Worm (Caenorhabditis elegans) whole organism, dauer: ENCODE data around the gene ttr-22.

Source experiments
- unc-62 ChIP-seq: sonication (generic microtip); optimal IDR thresholded peaks from 2 replicates; lab custom pipeline; 2017; ENCODE audit warnings: missing biosample characterization, missing genetic modification reagents, missing genetic modification characterization

ttr-22 gene

DNA sequence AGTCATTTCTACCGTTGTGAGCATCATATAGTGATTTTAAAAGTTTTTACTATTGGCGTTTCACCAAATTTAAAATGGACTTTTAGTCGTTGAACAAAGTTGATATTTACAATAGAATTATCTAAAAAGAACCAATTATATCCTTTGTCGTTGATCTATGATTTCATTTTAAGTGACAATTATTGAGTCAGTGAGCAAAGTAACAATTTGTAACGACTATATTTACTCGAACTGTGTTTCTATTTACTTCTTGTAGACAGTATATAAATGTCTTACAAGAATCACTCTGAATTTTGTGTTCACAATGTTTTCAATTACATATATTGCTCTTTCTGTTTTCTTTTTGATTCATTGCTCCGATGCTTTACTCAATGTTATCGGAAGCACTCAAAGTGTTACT lies at the start of gene ttr-22:
Gene ttr-22, plus strand, starts transcription at position 301 of the 400 bp plus-strand sequence.
- TF ChIP-seq unc-62 (GFP tag; lab: Kevin White, UChicago): no peak

DNA sequence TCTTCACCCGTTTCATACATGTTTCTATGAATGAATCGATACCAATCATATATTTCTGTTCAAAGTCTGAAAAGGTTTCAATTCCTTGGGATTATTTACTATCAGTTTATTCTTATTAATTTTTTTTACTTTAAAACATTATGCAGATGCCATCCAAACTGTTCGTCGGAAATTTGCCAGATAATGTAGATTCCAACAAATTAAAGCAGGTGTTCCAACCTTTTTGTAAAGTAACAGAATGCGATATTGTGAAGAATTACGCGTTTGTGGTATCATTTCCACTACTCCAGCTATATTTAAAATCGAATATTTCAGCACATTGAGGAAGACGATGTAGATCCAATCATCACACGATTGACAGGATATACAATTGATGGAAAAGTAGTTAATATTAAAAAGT lies 49.1 kb upstream of the ttr-22 start, which contains the start of gene rnp-1:
Gene rnp-1, plus strand, starts transcription at position 145 of the 400 bp plus-strand sequence.
- no peak for TF ChIP-seq unc-62 (GFP tag; lab: Kevin White, UChicago)

DNA sequence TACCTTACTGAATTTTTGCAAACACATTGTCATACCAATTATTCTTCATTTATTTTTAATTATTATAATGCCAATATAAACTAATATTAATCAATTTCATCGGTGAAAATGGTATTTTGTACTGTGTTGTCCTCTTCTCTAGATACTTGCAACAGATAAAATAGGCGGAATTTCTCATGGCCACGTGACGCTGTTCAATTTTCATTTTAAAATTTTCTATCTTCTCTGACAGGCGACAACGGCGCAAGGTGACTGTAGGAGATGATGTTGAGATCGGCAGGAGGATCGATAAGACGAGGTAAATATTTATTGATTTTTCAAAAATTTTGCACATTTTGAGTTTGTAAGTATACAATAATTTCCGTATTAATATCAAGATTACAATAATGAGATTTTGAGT lies 47.0 kb upstream of the ttr-22 start, which contains the start of gene ogdh-2:
Gene ogdh-2, plus strand, starts transcription at position 233 of the 400 bp plus-strand sequence.
- TF ChIP-seq unc-62 (GFP tag; lab: Kevin White, UChicago): no peak

DNA sequence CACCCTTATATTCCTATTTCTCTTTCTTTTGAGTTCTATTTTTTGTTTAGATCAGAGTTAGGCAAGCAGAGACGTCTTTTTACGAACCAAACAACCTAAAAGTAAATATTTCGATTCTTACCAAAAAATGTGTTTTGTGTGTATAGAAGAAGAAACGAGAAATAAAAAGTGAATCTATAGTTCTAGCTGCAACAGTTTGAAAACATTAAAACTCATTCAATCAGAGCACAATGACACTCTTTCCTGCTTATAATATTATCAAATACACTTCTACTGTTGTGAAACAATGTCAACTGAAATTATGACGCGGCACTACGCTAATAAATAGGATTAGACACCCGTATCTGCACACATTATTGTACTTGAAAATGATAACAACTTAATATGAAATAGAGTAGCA lies 45.4 kb upstream of the ttr-22 start, which contains the start of gene ZK836.3:
Gene ZK836.3, minus strand, starts transcription at position 101 of the 400 bp plus-strand sequence.
- TF ChIP-seq unc-62 (GFP tag; lab: Kevin White, UChicago): no peak

DNA sequence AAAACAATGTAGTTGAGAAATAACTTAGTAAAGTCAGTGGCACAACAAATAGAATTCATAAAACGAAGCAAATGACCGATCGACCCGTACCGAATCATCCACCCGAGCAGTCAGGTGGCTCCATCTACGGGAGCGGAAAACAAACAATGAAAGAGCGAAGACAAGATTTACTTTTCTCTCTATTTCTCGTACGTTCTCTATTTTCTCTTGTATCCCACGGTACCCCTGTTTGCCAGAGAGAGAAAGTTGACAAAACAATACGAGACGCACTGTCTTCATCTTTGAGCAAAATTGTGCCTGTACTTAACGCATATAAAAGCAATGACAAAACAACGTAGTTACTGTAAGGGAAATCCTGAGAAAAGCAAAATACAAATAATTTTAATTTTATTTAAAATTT lies 44.6 kb upstream of the ttr-22 start:
- TF ChIP-seq unc-62 (GFP tag; lab: Kevin White, UChicago): no peak

DNA sequence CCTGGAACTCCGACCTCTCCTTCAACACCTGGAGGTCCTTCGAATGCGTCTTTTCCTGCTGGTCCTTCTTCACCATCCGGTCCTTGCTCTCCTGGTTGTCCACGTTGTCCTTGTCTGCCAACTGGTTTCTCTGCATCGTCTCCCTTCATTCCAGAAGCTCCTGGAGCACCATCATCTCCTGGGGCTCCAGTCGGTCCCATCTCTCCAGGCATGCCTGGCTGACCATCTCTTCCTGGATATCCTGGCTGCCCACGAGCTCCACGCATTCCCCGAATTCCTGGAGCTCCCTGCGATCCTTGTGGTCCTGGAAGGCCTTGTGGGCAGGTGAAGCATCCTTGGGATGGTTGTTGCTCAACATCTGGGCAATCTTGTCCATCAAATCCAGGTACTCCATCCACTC lies 43.5 kb upstream of the ttr-22 start:
- no peak for TF ChIP-seq unc-62 (GFP tag; lab: Kevin White, UChicago)

DNA sequence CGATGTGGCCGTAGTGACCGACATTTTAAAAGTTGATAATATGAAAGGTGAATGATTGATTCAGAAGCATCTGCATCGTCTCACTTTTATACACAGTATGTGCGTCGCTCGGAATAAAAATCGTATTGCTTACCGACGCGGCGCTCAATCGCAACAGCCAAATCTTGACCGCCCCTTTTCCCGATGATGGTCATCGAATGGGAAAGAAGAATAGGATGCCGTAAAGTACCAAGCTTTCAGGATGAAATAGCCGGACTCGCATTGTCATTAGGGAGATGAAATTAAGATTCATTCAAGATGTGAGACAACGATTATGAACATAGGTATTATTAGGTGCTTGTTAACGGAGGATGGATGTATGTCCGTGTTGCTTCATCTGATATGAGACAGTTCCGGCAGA lies 42.7 kb upstream of the ttr-22 start, which contains the start of gene lon-3:
Gene lon-3, minus strand, starts transcription at position 101 of the 400 bp plus-strand sequence.
- no peak for TF ChIP-seq unc-62 (GFP tag; lab: Kevin White, UChicago)

DNA sequence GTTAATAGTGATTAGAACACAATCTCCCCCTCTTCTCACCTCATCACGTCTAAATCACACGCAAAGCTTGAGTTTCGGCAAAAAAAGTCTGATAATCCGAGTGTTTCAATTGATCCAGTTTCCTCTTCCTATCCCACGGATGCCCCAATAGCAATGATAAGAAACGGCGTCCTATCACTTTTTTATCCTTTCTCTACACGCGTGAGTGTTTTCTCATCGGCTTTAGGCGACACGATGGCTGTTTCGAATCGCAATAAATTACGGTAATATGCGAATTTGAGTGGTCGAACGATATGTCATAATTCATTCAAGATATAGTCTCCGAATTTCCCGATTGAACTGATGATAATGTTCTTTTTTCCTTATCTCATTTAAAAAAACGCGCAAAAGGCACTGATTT lies 41.8 kb upstream of the ttr-22 start:
- TF ChIP-seq unc-62 (GFP tag; lab: Kevin White, UChicago): no peak

DNA sequence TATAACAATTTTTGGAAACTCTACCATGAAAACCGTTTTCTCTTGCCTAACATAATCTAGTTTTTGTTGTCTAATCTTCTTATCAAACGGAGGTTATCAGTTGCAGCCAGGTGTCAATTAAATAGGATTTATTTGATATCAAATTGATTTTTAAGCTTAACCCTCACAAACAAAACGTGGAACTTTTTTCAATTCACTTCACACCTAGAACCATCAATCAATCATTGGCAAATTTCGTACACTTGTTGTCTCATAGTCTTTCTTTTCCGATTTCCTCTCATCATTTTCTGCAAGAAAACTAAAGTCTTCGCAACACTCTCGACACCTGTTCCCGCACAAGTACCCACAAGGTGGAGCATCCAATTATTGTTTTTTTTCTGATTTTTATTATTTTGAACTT lies 32.5 kb upstream of the ttr-22 start:
- no peak for TF ChIP-seq unc-62 (GFP tag; lab: Kevin White, UChicago)

DNA sequence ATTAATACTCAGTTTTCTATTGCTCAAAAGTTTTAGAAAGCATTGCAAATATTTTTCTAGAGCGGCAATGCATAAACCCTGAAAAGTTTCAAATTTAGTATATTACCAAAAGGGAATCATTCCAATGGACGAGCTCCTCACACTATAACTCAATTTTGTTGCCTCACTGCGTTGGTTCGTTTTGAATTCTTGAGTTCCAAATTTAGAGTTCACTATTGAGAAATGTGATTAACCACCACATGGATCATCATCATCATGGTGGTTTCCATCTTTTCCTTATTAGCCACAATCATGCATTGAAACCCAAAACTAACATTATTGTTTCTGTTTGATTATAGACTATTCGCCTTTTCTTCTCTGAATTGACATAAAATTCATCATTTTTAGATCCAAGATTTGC lies 31.3 kb upstream of the ttr-22 start:
- TF ChIP-seq unc-62 (GFP tag; lab: Kevin White, UChicago): no peak

DNA sequence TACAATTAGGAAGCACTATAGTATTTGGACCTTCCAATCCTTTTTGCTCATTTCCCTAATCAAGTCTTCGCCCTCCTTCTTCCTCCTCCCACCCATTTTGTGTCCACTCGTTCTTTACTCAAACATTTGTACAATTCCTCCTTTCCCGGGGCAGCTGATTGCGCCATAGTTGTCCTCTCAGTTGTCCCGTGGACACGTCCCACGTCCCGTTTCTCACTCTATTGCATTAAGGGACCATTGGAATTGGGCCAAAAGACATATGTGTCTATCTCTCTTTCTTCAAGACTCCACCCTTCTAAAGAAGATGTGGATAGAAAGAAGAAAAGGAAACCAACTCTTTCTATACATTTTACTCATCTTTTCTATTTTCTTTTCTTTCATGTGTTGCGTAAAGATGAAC lies 30.1 kb upstream of the ttr-22 start:
- TF ChIP-seq unc-62 (GFP tag; lab: Kevin White, UChicago): no peak

DNA sequence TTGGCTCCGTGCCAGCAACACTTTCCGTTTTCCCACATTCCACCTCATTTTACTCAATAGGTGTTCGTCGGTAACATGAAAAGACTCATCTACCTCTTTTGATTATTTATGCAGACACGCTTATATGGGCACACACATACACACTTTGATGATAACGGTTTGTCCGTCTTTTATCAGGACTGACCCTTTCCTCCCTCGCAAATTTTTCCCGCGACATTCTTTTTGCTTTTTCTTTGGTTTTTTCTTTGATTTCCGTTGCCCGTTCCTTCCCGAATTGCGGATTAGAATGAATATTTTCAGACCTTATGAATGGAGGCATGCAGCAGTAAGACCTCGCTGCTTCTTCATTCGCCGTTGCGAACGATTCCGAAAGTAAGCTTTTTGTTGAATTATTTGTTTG lies 28.2 kb upstream of the ttr-22 start, which contains the start of gene vab-8:
Gene vab-8, plus strand, starts transcription at position 301 of the 400 bp plus-strand sequence.
- no peak for TF ChIP-seq unc-62 (GFP tag; lab: Kevin White, UChicago)

DNA sequence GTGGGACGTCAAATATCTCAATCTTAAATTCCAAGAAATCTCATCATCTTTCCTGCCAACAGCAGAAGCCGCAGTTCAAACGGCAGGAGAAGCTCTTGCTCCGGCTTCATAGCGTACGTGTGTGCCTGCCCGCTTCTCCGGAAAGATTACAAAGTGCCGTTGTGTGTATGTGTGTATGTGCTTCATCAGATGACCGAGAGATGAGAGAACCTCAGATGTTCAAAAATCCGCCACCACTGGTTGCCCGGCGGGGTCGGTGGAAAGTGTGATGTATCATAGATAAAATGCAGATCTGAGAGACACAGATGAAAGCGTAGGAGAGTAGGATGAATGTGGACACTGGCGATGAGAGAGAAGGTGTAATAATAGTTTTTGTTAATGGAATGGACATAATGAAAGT lies 7.8 kb upstream of the ttr-22 start:
- TF ChIP-seq unc-62 (GFP tag; lab: Kevin White, UChicago): no peak

DNA sequence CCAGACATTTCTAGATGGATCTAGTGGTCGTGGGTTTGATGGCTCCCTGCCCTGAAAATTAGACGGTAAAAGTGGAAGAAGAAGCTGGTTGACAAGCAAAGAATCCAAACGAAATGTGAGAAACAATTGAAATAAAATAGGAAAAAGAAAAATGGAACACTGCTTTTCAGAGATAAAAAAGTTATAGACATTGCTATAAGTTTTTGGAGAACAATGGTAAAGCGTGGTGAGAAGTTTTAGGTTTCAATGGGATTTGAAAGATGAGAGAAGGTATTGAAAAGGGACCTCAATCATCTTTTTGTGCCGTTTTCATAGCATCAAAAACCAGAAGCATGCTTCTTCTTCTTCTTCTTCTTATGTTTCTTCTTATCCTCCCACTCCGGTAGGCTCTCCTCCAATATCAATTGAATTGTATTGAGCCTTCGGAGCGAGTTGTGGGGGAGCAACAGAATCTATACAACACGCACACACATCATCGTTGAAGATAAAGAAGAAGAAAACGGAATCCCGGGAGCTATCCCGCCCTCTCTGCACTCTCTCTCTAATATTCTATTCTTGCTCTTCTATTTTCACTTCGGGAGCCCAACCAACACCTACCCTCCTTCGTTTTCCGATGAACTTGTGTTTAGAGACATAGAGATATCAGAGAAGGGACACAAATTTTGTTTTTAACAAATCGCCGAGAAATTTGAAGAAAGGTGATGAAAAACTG lies 6.8 kb upstream of the ttr-22 start, which contains the start of gene myo-3:
Gene myo-3, minus strand, starts transcription at position 51 of the 712 bp plus-strand sequence.
- no peak for TF ChIP-seq unc-62 (GFP tag; lab: Kevin White, UChicago)

DNA sequence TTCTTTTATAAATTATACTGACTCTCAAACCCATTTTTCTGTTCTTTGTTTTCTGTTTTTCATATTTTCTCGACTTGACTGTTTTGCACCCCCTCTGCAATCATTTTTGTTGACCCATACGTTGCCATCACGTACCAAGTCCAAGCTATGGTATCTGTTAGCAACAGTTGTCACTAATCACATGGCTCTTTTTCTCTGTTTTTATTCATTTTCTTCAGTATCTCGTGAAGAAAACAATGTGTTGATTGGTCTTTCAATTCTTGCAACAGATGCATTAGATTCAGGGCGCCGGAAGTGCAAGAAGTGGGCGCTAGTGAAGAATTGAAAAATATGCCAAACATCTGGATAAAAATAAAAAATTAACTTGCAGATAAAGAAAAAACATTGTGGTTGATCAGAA lies 5.7 kb upstream of the ttr-22 start:
- TF ChIP-seq unc-62 (GFP tag; lab: Kevin White, UChicago): no peak

DNA sequence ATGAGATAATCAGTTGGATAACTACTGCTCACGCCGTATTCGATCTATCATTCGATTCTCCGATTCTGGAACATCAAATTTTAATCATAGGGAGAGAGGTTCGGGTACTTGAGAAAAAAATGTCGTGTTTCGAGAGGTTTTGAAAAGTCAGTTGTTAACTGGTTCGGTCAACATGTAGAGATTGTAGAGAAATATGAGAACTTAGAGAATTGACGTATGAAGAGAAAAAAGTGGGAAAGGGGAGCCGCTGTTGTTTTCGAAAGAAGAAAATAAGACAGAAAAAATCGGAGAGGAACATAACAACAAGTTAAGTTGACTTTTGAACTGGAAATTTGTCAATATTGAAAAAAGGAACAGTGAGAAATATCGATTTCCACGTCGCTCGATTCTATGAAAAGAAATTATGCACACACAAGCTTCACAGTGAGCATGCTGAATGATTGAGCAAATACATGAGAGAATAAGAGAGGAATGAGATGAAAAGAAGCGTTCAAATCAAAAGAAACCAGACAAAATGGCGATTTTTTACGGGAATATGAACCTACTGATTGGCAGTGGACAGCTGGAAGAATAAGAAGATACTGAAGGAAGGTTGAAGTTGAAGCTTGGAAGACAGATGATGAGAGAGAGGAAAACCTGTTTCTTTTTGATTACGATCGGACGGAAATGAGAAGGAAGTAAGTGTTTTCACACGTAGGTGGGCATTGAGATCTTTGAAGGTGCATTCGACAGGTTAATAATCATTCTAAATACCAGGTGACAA lies 3.9 kb downstream of the ttr-22 start, which contains the start of the genes T04H1.13, slfl-5 and rad-50:
Gene T04H1.13, minus strand, starts transcription at position 51 of the 763 bp plus-strand sequence.
Gene slfl-5, minus strand, starts transcription at position 65 of the 763 bp plus-strand sequence.
Gene rad-50, plus strand, starts transcription at position 667 of the 763 bp plus-strand sequence.
- TF ChIP-seq unc-62 (GFP tag; lab: Kevin White, UChicago): no peak
